Worm (Caenorhabditis elegans): ENCODE data around the gene gtf-2H3.
A peak's percentile ranks its signal among the peaks of the same experiment; 100 is the strongest.

- TF ChIP-seq ceh-34 (tag; optimal IDR thresholded peaks at IDR 0.05) (peak; percentile 86), nfya-1 (tag; optimal IDR thresholded peaks at IDR 0.05) (peak; percentile 98)
These were observed 23.4 kb downstream of the gtf-2H3 start for ce11 chrIII:10096525-10096972.

Measured in whole organism, late embryonic.